Fruit fly (Drosophila melanogaster) whole organism, embryonic: Measurements from ENCODE around the gene CG13392.

Source experiments
- CG10321 ChIP-seq: fragments of 200-800 bp; sonication (Bioruptor generic); IDR thresholded peaks from 2 replicates; pipeline ENCODE4 v1.3.6; 2022; ENCODE audit warnings: missing biosample characterization, missing genetic modification characterization
- CG10462 ChIP-seq: fragments of 200-800 bp; sonication (Bioruptor generic); optimal IDR thresholded peaks from 2 replicates; lab custom pipeline; 2016; ENCODE audit warnings: missing biosample characterization, missing genetic modification characterization
- CG11085 ChIP-seq: fragments of 200-800 bp; sonication (Bioruptor generic); IDR thresholded peaks from 2 replicates; pipeline ENCODE4 v1.3.6; 2022; ENCODE audit warnings: missing biosample characterization, missing genetic modification characterization
- CG11723 ChIP-seq: fragments of 200-800 bp; sonication (Bioruptor generic); optimal IDR thresholded peaks from 2 replicates; lab custom pipeline; 2017; ENCODE audit warnings: missing biosample characterization, mild to moderate bottlenecking, missing genetic modification characterization
- CG15269 ChIP-seq: fragments of 200-800 bp; sonication (Bioruptor generic); optimal IDR thresholded peaks from 2 replicates; lab custom pipeline; 2018; ENCODE audit warnings: missing biosample characterization, mild to moderate bottlenecking, missing genetic modification characterization, moderate library complexity
- CG1602 ChIP-seq: fragments of 200-800 bp; sonication (Bioruptor generic); optimal IDR thresholded peaks from 3 replicates; lab custom pipeline; 2016; ENCODE audit warnings: missing biosample characterization, missing genetic modification characterization
- CG16813 ChIP-seq: fragments of 200-800 bp; sonication (Bioruptor generic); IDR thresholded peaks from 3 replicates; pipeline ENCODE4 v1.3.6; 2022; ENCODE audit warnings: missing biosample characterization, missing genetic modification characterization; ENCODE audit not compliant: partially characterized antibody
- CG17829 ChIP-seq: fragments of 200-800 bp; optimal IDR thresholded peaks from 2 replicates; lab custom pipeline; 2019; ENCODE audit warnings: missing biosample characterization, mild to moderate bottlenecking, missing genetic modification characterization, moderate library complexity
- CG2120 ChIP-seq: fragments of 200-800 bp; sonication (Bioruptor generic); optimal IDR thresholded peaks from 3 replicates; lab custom pipeline; 2016; ENCODE audit warnings: missing biosample characterization, missing genetic modification characterization
- CG2712 ChIP-seq: fragments of 200-800 bp; optimal IDR thresholded peaks from 3 replicates; lab custom pipeline; 2019; ENCODE audit warnings: missing biosample characterization, mild to moderate bottlenecking, missing genetic modification characterization, moderate library complexity
- CG2889 ChIP-seq: fragments of 200-800 bp; sonication (Bioruptor generic); IDR thresholded peaks from 3 replicates; pipeline ENCODE4 v1.3.6; 2022; ENCODE audit warnings: missing biosample characterization, missing genetic modification characterization
- CG31365 ChIP-seq: fragments of 200-800 bp; sonication (Bioruptor generic); optimal IDR thresholded peaks from 2 replicates; lab custom pipeline; 2018; ENCODE audit warnings: missing biosample characterization, mild to moderate bottlenecking, missing genetic modification characterization
- CG31441 ChIP-seq: fragments of 200-800 bp; sonication (Bioruptor generic); IDR thresholded peaks from 2 replicates; pipeline ENCODE4 v1.3.6; 2022; ENCODE audit warnings: missing biosample characterization, missing genetic modification characterization
- CG32532 ChIP-seq: fragments of 200-800 bp; sonication (Bioruptor generic); IDR thresholded peaks from 2 replicates; pipeline ENCODE4 v1.3.6; 2022; ENCODE audit warnings: missing biosample characterization, missing genetic modification characterization
- CG32767 ChIP-seq: fragments of 200-800 bp; sonication (Bioruptor generic); IDR thresholded peaks from 2 replicates; pipeline ENCODE4 v1.3.6; 2022; ENCODE audit warnings: missing biosample characterization, missing genetic modification characterization
- CG3281 ChIP-seq: fragments of 200-800 bp; sonication (Bioruptor generic); optimal IDR thresholded peaks from 3 replicates; lab custom pipeline; 2017; ENCODE audit warnings: missing biosample characterization, mild to moderate bottlenecking, missing genetic modification characterization
- CG6272 ChIP-seq: fragments of 200-800 bp; sonication (Bioruptor generic); IDR thresholded peaks from 2 replicates; pipeline ENCODE4 v1.3.6; 2022; ENCODE audit warnings: missing biosample characterization, missing genetic modification characterization
- CG7372 ChIP-seq: fragments of 200-800 bp; sonication (Bioruptor generic); IDR thresholded peaks from 2 replicates; pipeline ENCODE4 v1.3.6; 2022; ENCODE audit warnings: missing biosample characterization, missing genetic modification characterization
- CG8089 ChIP-seq: fragments of 200-800 bp; sonication (Bioruptor generic); optimal IDR thresholded peaks from 3 replicates; lab custom pipeline; 2016; ENCODE audit warnings: missing biosample characterization, missing genetic modification characterization
- CHES-1-like ChIP-seq: fragments of 200-800 bp; sonication (Bioruptor generic); optimal IDR thresholded peaks from 2 replicates; lab custom pipeline; 2016; ENCODE audit warnings: missing biosample characterization, missing genetic modification characterization
- CTCF ChIP-seq: fragments of 200-800 bp; sonication (Bioruptor generic); optimal IDR thresholded peaks from 2 replicates; lab custom pipeline; 2017; ENCODE audit warnings: missing biosample characterization, mild to moderate bottlenecking, missing genetic modification characterization, moderate library complexity
- Dek ChIP-seq: fragments of 200-800 bp; sonication (Bioruptor generic); optimal IDR thresholded peaks from 3 replicates; lab custom pipeline; 2019; ENCODE audit warnings: missing biosample characterization, mild to moderate bottlenecking, missing genetic modification characterization, moderate library complexity
- ERR ChIP-seq: fragments of 200-800 bp; sonication (Bioruptor generic); optimal IDR thresholded peaks from 2 replicates; lab custom pipeline; 2016; ENCODE audit warnings: missing biosample characterization, missing genetic modification characterization
- GATAe ChIP-seq: fragments of 200-800 bp; sonication (Bioruptor generic); conservative IDR thresholded peaks from 2 replicates; pipeline ENCODE4 v1.3.6; 2022; ENCODE audit warnings: missing biosample characterization, missing genetic modification characterization
- H15 ChIP-seq: fragments of 200-800 bp; sonication (Bioruptor generic); IDR thresholded peaks from 3 replicates; pipeline ENCODE4 v1.3.6; 2022; ENCODE audit warnings: missing biosample characterization, missing genetic modification characterization
- Hr3 ChIP-seq: fragments of 200-800 bp; sonication (Bioruptor generic); optimal IDR thresholded peaks from 3 replicates; lab custom pipeline; 2016; ENCODE audit warnings: missing biosample characterization, missing genetic modification characterization
- Lpt ChIP-seq: fragments of >200 bp; optimal IDR thresholded peaks from 2 replicates; lab custom pipeline; 2018; ENCODE audit warnings: missing biosample characterization, missing genetic modification characterization
- MBD-R2 ChIP-seq: fragments of 200-800 bp; sonication (Bioruptor generic); IDR thresholded peaks from 2 replicates; pipeline ENCODE4 v1.3.6; 2022; ENCODE audit warnings: missing biosample characterization, missing genetic modification characterization
- MTF-1 ChIP-seq: fragments of 200-800 bp; sonication (Bioruptor generic); optimal IDR thresholded peaks from 2 replicates; lab custom pipeline; 2018; ENCODE audit warnings: missing biosample characterization, mild to moderate bottlenecking, missing genetic modification characterization, borderline replicate concordance
- Max ChIP-seq: fragments of 200-800 bp; sonication (Bioruptor generic); optimal IDR thresholded peaks from 2 replicates; lab custom pipeline; 2016; ENCODE audit warnings: missing biosample characterization, mild to moderate bottlenecking, missing genetic modification characterization
- NC2α ChIP-seq: fragments of 200-800 bp; sonication (Bioruptor generic); optimal IDR thresholded peaks from 2 replicates; lab custom pipeline; 2016; ENCODE audit warnings: missing biosample characterization, missing genetic modification characterization
- Optix ChIP-seq: fragments of 200-800 bp; sonication (Bioruptor generic); IDR thresholded peaks from 3 replicates; pipeline ENCODE4 v1.3.6; 2022; ENCODE audit warnings: missing biosample characterization, missing genetic modification characterization
- Sox102F ChIP-seq: fragments of 200-800 bp; sonication (Bioruptor generic); optimal IDR thresholded peaks from 2 replicates; lab custom pipeline; 2018; ENCODE audit warnings: missing biosample characterization, mild to moderate bottlenecking, missing genetic modification characterization, moderate library complexity
- Ssrp ChIP-seq: fragments of 200-800 bp; sonication (Bioruptor generic); optimal IDR thresholded peaks from 2 replicates; lab custom pipeline; 2018; ENCODE audit warnings: missing biosample characterization, mild to moderate bottlenecking, missing genetic modification characterization, moderate library complexity
- Trl ChIP-seq, 3 experiments: fragments of >200 bp in 2 of 3; fragments of 200-800 bp in 1 of 3; sonication (Bioruptor generic) in 1 of 3; optimal IDR thresholded peaks; 2 replicates in 1 of 3; 3 replicates in 2 of 3; lab custom pipeline; 2016 to 2017; ENCODE audit warnings: missing biosample characterization in 1 of 3, missing genetic modification characterization in 1 of 3
- dm ChIP-seq: fragments of 200-800 bp; sonication (Bioruptor generic); optimal IDR thresholded peaks from 3 replicates; lab custom pipeline; 2016; ENCODE audit warnings: missing biosample characterization, missing genetic modification characterization
- emc ChIP-seq: fragments of 200-800 bp; sonication (Bioruptor generic); optimal IDR thresholded peaks from 2 replicates; lab custom pipeline; 2016; ENCODE audit warnings: missing biosample characterization, missing genetic modification characterization
- esg ChIP-seq: fragments of 200-800 bp; sonication (Bioruptor generic); conservative IDR thresholded peaks from 2 replicates; pipeline ENCODE4 v1.3.6; 2022; ENCODE audit warnings: missing biosample characterization, missing genetic modification characterization
- hbn ChIP-seq: fragments of 200-800 bp; sonication (Bioruptor generic); IDR thresholded peaks from 2 replicates; pipeline ENCODE4 v1.3.6; 2022; ENCODE audit warnings: missing biosample characterization, missing genetic modification characterization; ENCODE audit not compliant: partially characterized antibody
- knrl ChIP-seq: fragments of 200-800 bp; sonication (Bioruptor generic); IDR thresholded peaks from 3 replicates; pipeline ENCODE4 v1.3.6; 2022; ENCODE audit warnings: missing biosample characterization, missing genetic modification characterization; ENCODE audit not compliant: partially characterized antibody
- lilli ChIP-seq: fragments of 200-800 bp; sonication (Bioruptor generic); optimal IDR thresholded peaks from 3 replicates; lab custom pipeline; 2016; ENCODE audit warnings: missing biosample characterization, missing genetic modification characterization
- lov ChIP-seq, 2 experiments: fragments of 200-800 bp in 1 of 2; fragments of >200 bp in 1 of 2; sonication (Bioruptor generic) in 1 of 2; IDR thresholded peaks in 1 of 2; optimal IDR thresholded peaks in 1 of 2; 2 replicates in 1 of 2; 3 replicates in 1 of 2; pipeline versions ENCODE4 v1.3.6 to Lab custom; 2017 to 2022; ENCODE audit warnings: missing biosample characterization in 1 of 2, missing genetic modification characterization in 1 of 2
- p53 ChIP-seq: fragments of 200-800 bp; sonication (Bioruptor generic); optimal IDR thresholded peaks from 2 replicates; lab custom pipeline; 2016; ENCODE audit warnings: missing biosample characterization, missing genetic modification characterization
- run ChIP-seq: fragments of 200-800 bp; sonication (Bioruptor generic); optimal IDR thresholded peaks from 3 replicates; lab custom pipeline; 2018; ENCODE audit warnings: missing biosample characterization, mild to moderate bottlenecking, missing genetic modification characterization
- scrt ChIP-seq: fragments of 200-800 bp; sonication (Bioruptor generic); optimal IDR thresholded peaks from 2 replicates; lab custom pipeline; 2018; ENCODE audit warnings: missing biosample characterization, mild to moderate bottlenecking, missing genetic modification characterization, moderate library complexity
- seq ChIP-seq: fragments of 200-800 bp; sonication (Bioruptor generic); IDR thresholded peaks from 2 replicates; pipeline ENCODE4 v1.3.6; 2022; ENCODE audit warnings: missing biosample characterization, missing genetic modification characterization
- stwl ChIP-seq: fragments of 200-800 bp; sonication (Bioruptor generic); optimal IDR thresholded peaks from 3 replicates; lab custom pipeline; 2018; ENCODE audit warnings: missing biosample characterization, mild to moderate bottlenecking, missing genetic modification characterization, moderate library complexity
- tin ChIP-seq: fragments of 200-800 bp; sonication (Bioruptor generic); optimal IDR thresholded peaks from 3 replicates; lab custom pipeline; 2016; ENCODE audit warnings: missing biosample characterization, missing genetic modification characterization

Gene CG13392

dm6 chr2L:8370364-8371326 is 12.0 kb downstream of the CG13392 start, which contains the start of gene CG17292 (continued):
- TF ChIP-seq seq (GFP tag; lab: Robert Waterston, UW) (peak; percentile 43; the same call in 1 of the 2 replicates), CTCF (peak; percentile 57), NC2α (GFP tag; lab: Kevin White, UChicago) (peak; percentile 19), ERR (peak; percentile 6), CG8089 (GFP tag; lab: Kevin White, UChicago) (peak; percentile 33), Ssrp (tag; lab: Kevin White, UChicago) (peak; percentile 3), GATAe (GFP tag; lab: Robert Waterston, UW) (peak; percentile 18; the same call in 1 of the 2 replicates), CG2120 (GFP tag; lab: Kevin White, UChicago) (peak; percentile 60), CG31365 (tag; lab: Kevin White, UChicago) (peak; percentile 24), stwl (tag; lab: Kevin White, UChicago) (peak; percentile 62), CG17829 (tag; lab: Kevin White, UChicago) (no peak), Optix (GFP tag; lab: Robert Waterston, UW) (peak; percentile 62; the same call in 2 of the 3 replicates), CG6272 (GFP tag; lab: Robert Waterston, UW) (peak; percentile 49), CG15269 (tag; lab: Kevin White, UChicago) (peak; percentile 63), p53 (GFP tag; lab: Kevin White, UChicago) (no peak), CG10462 (GFP tag; lab: Kevin White, UChicago) (no peak), CG16813 (GFP tag; lab: Robert Waterston, UW) (peak; percentile 80), hbn (GFP tag; lab: Robert Waterston, UW) (peak; percentile 76), CG11723 (GFP tag; lab: Kevin White, UChicago) (peak; percentile 16), Hr3 (GFP tag; lab: Kevin White, UChicago) (no peak), emc (GFP tag; lab: Kevin White, UChicago) (no peak), MTF-1 (GFP tag; lab: Kevin White, UChicago) (peak; percentile 23), Sox102F (GFP tag; lab: Kevin White, UChicago) (peak; percentile 34), lilli (GFP tag; lab: Kevin White, UChicago) (peak; percentile 47), CG11085 (peak; percentile 32; the same call in 1 of the 2 replicates), CG2712 (tag; lab: Kevin White, UChicago) (peak; percentile 15), CG10321 (0 out of 2 replicates have a peak, but pooled peaks have one; percentile 60), CG7372 (GFP tag; lab: Robert Waterston, UW) (peak; percentile 43; the same call in 1 of the 2 replicates), Max (GFP tag; lab: Kevin White, UChicago) (no peak), Lpt (GFP tag; lab: Kevin White, UChicago) (no peak), dm (GFP tag; lab: Kevin White, UChicago) (no peak), CG3281 (GFP tag; lab: Kevin White, UChicago) (peak; percentile 43), tin (GFP tag; lab: Kevin White, UChicago) (no peak), Trl (optimal IDR thresholded peaks at IDR 0.05; lab: Kevin White, UChicago) (no peak), Trl (GFP tag; optimal IDR thresholded peaks at IDR 0.05; lab: Kevin White, UChicago) (peak; percentile 43), CG32767 (GFP tag; lab: Robert Waterston, UW) (peak; percentile 33; the same call in 1 of the 2 replicates), CG31441 (GFP tag; lab: Robert Waterston, UW) (0 out of 2 replicates have a peak, but pooled peaks have one; percentile 11), CG2889 (GFP tag; lab: Robert Waterston, UW) (no peak), H15 (peak; percentile 35; the same call in 1 of the 3 replicates), lov (optimal IDR thresholded peaks at IDR 0.05; lab: Kevin White, UChicago) (no peak), lov (GFP tag; IDR thresholded peaks at IDR 0.05; lab: Robert Waterston, UW) (0 out of 3 replicates have a peak, but pooled peaks have one; percentile 55), Dek (tag; lab: Kevin White, UChicago) (peak; percentile 66), knrl (GFP tag; lab: Robert Waterston, UW) (peak; percentile 91), scrt (no peak), CHES-1-like (GFP tag; lab: Kevin White, UChicago) (peak; percentile 27), CG1602 (GFP tag; lab: Kevin White, UChicago) (no peak), esg (GFP tag; lab: Robert Waterston, UW) (no peak), MBD-R2 (GFP tag; lab: Robert Waterston, UW) (peak; percentile 67), CG32532 (GFP tag; lab: Robert Waterston, UW) (peak; percentile 72), run (peak; percentile 66)
